Worm (Caenorhabditis elegans) whole organism, L2 larva: ENCODE measurements around the gene nhr-84.
A peak's percentile ranks its signal among the peaks of the same experiment; 100 is the strongest.

Source experiments
- C34F6.9 ChIP-seq: fragments of 150-350 bp; optimal IDR thresholded peaks from 2 replicates; lab custom pipeline; 2014; ENCODE audit warnings: missing biosample characterization, missing genetic modification characterization
- F13H6.1 ChIP-seq: sonication (generic microtip); optimal IDR thresholded peaks from 2 replicates; lab custom pipeline; 2016; ENCODE audit warnings: missing genetic modification characterization, missing compliant biosample characterization
- R02D3.7 ChIP-seq: fragments of 150-350 bp; optimal IDR thresholded peaks from 2 replicates; lab custom pipeline; 2014; ENCODE audit warnings: missing biosample characterization, missing genetic modification characterization
- ZK546.5 ChIP-seq: sonication (generic microtip); optimal IDR thresholded peaks from 2 replicates; lab custom pipeline; 2017; ENCODE audit warnings: missing biosample characterization, missing genetic modification characterization
- alr-1 ChIP-seq: fragments of 150-350 bp; optimal IDR thresholded peaks from 2 replicates; lab custom pipeline; 2014; ENCODE audit warnings: missing biosample characterization, missing genetic modification characterization
- aly-2 ChIP-seq: fragments of 150-350 bp; optimal IDR thresholded peaks from 2 replicates; lab custom pipeline; 2014; ENCODE audit warnings: missing biosample characterization, missing genetic modification characterization
- ama-1 ChIP-seq: fragments of 150-350 bp; optimal IDR thresholded peaks from 2 replicates; lab custom pipeline; 2018; ENCODE audit warnings: inconsistent platforms
- blmp-1 ChIP-seq: sonication (generic microtip); optimal IDR thresholded peaks from 2 replicates; lab custom pipeline; 2017; ENCODE audit warnings: missing genetic modification characterization, mild to moderate bottlenecking, missing compliant biosample characterization, antibody characterized with exemption, moderate library complexity; ENCODE audit not compliant: insufficient read depth
- ceh-82 ChIP-seq: fragments of 150-350 bp; optimal IDR thresholded peaks from 2 replicates; lab custom pipeline; 2014; ENCODE audit warnings: missing biosample characterization, missing genetic modification characterization
- crh-2 ChIP-seq: sonication (generic microtip); optimal IDR thresholded peaks from 2 replicates; lab custom pipeline; 2017; ENCODE audit warnings: missing biosample characterization, missing genetic modification characterization
- dmd-4 ChIP-seq: sonication (generic microtip); optimal IDR thresholded peaks from 2 replicates; lab custom pipeline; 2017; ENCODE audit warnings: missing biosample characterization, missing genetic modification characterization
- elt-1 ChIP-seq: fragments of 150-350 bp; optimal IDR thresholded peaks from 2 replicates; lab custom pipeline; 2014; ENCODE audit warnings: missing biosample characterization, missing genetic modification characterization
- elt-3 ChIP-seq: sonication (generic microtip); optimal IDR thresholded peaks from 2 replicates; lab custom pipeline; 2017; ENCODE audit warnings: missing biosample characterization, missing genetic modification characterization
- fos-1 ChIP-seq: fragments of 150-350 bp; optimal IDR thresholded peaks from 2 replicates; lab custom pipeline; 2014; ENCODE audit warnings: missing biosample characterization, missing genetic modification characterization
- gmeb-1 ChIP-seq: fragments of 150-350 bp; optimal IDR thresholded peaks from 2 replicates; lab custom pipeline; 2014; ENCODE audit warnings: missing biosample characterization, missing genetic modification characterization
- lin-11 ChIP-seq: fragments of 150-350 bp; sonication (generic microtip); optimal IDR thresholded peaks from 2 replicates; lab custom pipeline; 2014; ENCODE audit warnings: missing biosample characterization, missing genetic modification characterization, inconsistent platforms, mixed read lengths
- lin-13 ChIP-seq: fragments of 150-350 bp; optimal IDR thresholded peaks from 2 replicates; lab custom pipeline; 2014; ENCODE audit warnings: missing biosample characterization, missing genetic modification reagents, missing genetic modification characterization
- mab-5 ChIP-seq: fragments of 150-350 bp; optimal IDR thresholded peaks from 2 replicates; lab custom pipeline; 2014; ENCODE audit warnings: missing biosample characterization, missing genetic modification characterization
- mbf-1 ChIP-seq: sonication (generic microtip); optimal IDR thresholded peaks from 2 replicates; lab custom pipeline; 2017; ENCODE audit warnings: missing biosample characterization, missing genetic modification characterization
- nhr-11 ChIP-seq: fragments of 150-350 bp; optimal IDR thresholded peaks from 2 replicates; lab custom pipeline; 2014; ENCODE audit warnings: missing biosample characterization, missing genetic modification characterization
- nhr-21 ChIP-seq: fragments of 150-350 bp; optimal IDR thresholded peaks from 2 replicates; lab custom pipeline; 2014; ENCODE audit warnings: missing biosample characterization, missing genetic modification characterization
- nhr-25 ChIP-seq: fragments of 150-350 bp; sonication (generic microtip); optimal IDR thresholded peaks from 3 replicates; lab custom pipeline; 2014; ENCODE audit warnings: missing biosample characterization, missing genetic modification characterization
- nhr-77 ChIP-seq: fragments of 150-350 bp; optimal IDR thresholded peaks from 2 replicates; lab custom pipeline; 2014; ENCODE audit warnings: missing biosample characterization, missing genetic modification characterization
- sem-4 ChIP-seq: fragments of 150-350 bp; optimal IDR thresholded peaks from 2 replicates; lab custom pipeline; 2014; ENCODE audit warnings: missing biosample characterization, missing genetic modification reagents, missing genetic modification characterization
- skn-1 ChIP-seq: sonication (generic microtip); optimal IDR thresholded peaks from 2 replicates; lab custom pipeline; 2017; ENCODE audit warnings: missing biosample characterization, missing genetic modification characterization
- sma-3 ChIP-seq: sonication (generic microtip); optimal IDR thresholded peaks from 2 replicates; lab custom pipeline; 2016; ENCODE audit warnings: missing genetic modification reagents, missing genetic modification characterization, missing compliant biosample characterization
- sma-9 ChIP-seq, 2 experiments: fragments of 150-350 bp in 1 of 2; sonication (generic microtip) in 1 of 2; optimal IDR thresholded peaks; 2 replicates each; lab custom pipeline; 2014 to 2016; ENCODE audit warnings: missing genetic modification characterization in 2 of 2, mild to moderate bottlenecking in 1 of 2, missing biosample characterization in 1 of 2, missing compliant biosample characterization in 1 of 2, missing genetic modification reagents in 1 of 2, moderate library complexity in 1 of 2
- unc-39 ChIP-seq: fragments of 150-350 bp; optimal IDR thresholded peaks from 2 replicates; lab custom pipeline; 2014; ENCODE audit warnings: missing biosample characterization, missing genetic modification characterization
- zag-1 ChIP-seq: fragments of 150-350 bp; optimal IDR thresholded peaks from 2 replicates; lab custom pipeline; 2014; ENCODE audit warnings: missing biosample characterization, missing genetic modification characterization
- ztf-1 ChIP-seq: fragments of 200-800 bp; sonication (Bioruptor generic); conservative IDR thresholded peaks from 2 replicates; pipeline ENCODE4 v1.3.6; 2022; ENCODE audit warnings: missing genetic modification characterization, missing compliant biosample characterization
- ztf-4 ChIP-seq: fragments of 150-350 bp; optimal IDR thresholded peaks from 2 replicates; lab custom pipeline; 2014; ENCODE audit warnings: missing biosample characterization, missing genetic modification characterization

nhr-84 gene

DNA sequence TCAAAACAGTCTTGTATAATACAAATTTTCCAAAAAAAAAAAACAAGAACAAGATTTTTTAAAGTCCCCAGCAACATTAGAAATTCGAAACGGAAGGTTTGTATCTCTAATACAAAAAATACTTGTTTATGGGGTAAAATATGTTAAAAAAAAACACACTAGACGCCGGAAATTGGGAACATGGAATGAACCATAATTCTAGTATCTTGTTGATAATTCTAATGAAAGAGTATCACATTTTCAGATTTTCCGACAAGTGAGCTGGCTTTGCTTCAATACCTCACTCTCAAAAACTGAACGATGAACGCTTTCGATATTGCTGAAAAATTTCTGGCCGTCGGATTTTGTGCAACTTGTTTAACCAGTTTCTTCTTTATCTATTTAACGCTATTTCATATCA, 18.3 kb upstream of the nhr-84 start, which contains the start of gene str-60:
Gene str-60, plus strand, starts transcription at position 301 of the 400 bp plus-strand sequence.
- TF ChIP-seq ztf-1 (no peak), aly-2 (tag; lab: Kevin White, UChicago) (no peak), alr-1 (tag; lab: Kevin White, UChicago) (no peak), unc-39 (tag; lab: Kevin White, UChicago) (no peak), fos-1 (no peak), sma-9 (GFP tag; optimal IDR thresholded peaks at IDR 0.05; lab: Kevin White, UChicago) (no peak), sma-9 (tag; optimal IDR thresholded peaks at IDR 0.05; lab: Kevin White, UChicago) (no peak), gmeb-1 (tag; lab: Kevin White, UChicago) (no peak)

DNA sequence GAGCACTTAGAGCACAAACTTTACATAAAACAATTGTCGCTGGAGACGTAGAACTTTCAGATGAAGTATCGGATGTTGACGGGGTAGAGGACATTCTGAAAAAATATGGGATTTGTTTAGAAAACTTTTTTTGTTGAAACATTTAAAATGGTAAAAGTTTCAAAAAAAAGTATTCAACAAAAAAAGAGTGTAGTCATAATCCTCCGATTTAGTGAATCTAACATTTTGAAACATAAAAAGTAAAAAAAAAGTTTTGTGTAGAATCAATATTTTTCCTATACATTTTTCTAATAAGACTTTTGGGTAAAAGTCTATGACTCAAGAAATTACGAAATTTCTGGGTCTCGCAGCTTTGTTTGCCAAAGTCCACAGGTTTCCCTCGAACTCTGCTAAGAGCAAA, 17.3 kb upstream of the nhr-84 start, which contains the start of gene nhr-213:
Gene nhr-213, minus strand, starts transcription at position 101 of the 400 bp plus-strand sequence.
- no peak for TF ChIP-seq dmd-4 (tag; lab: Kevin White, UChicago)
- no peak for TF ChIP-seq F13H6.1
- no peak for TF ChIP-seq R02D3.7 (tag; lab: Kevin White, UChicago)
- TF ChIP-seq elt-1 (tag; lab: Kevin White, UChicago), result no peak
- no peak for TF ChIP-seq nhr-77 (tag; lab: Kevin White, UChicago)
- no peak for TF ChIP-seq skn-1 (tag; lab: Kevin White, UChicago)
- TF ChIP-seq lin-13 (GFP tag; lab: Kevin White, UChicago), result no peak
- no peak for TF ChIP-seq alr-1 (tag; lab: Kevin White, UChicago)
- no peak for TF ChIP-seq crh-2 (tag; lab: Kevin White, UChicago)
- TF ChIP-seq ztf-4 (tag; lab: Kevin White, UChicago), result no peak
- TF ChIP-seq ama-1 (lab: Kevin White, UChicago), result no peak
- TF ChIP-seq ztf-1, result no peak
- no peak for TF ChIP-seq ceh-82
- no peak for TF ChIP-seq nhr-25 (tag; lab: Kevin White, UChicago)

DNA sequence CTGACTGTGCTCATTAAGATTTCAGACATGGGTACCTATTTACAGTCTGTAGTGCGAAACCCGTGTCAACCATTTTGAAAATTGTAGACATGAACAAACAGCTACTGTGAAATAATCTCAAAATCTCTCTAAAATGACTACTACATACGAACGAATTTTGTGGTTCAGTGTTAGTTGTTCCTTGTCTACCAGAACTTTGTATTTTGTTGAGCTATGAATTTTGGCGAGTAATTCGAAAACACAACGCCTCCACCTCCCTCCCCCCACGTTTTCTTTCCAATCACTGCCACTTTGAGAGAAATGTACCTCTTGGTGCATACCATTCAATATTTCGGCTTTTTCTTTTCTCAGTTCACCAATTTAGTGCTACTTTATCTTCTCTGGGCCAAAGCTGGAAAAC, 13.3 kb upstream of the nhr-84 start, which contains the start of gene T06C12.11:
Gene T06C12.11, plus strand, starts transcription at position 301 of the 400 bp plus-strand sequence.
- TF ChIP-seq ztf-1 (no peak), mbf-1 (tag; lab: Kevin White, UChicago) (no peak), zag-1 (tag; lab: Kevin White, UChicago) (no peak), R02D3.7 (tag; lab: Kevin White, UChicago) (no peak)

DNA sequence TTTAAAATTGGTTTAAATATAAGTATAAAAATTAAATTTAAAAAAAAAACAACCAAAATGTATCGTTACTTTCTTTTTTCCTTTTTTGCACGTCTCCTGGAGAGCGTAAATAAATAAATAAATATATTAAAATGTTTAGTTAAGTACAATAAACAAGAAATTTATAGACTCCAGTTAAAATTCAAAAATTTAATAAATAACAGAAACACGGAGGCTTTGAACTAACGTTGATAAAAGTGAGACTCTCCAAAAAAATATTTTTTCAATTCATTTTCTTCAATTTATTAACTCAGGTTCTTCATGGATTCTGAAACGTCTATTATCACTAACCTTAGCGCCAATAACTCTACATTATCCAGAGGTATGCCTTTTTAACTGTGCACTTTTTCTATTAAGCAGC, 12.4 kb upstream of the nhr-84 start, which contains the start of gene T06C12.12:
Gene T06C12.12, plus strand, starts transcription at position 301 of the 400 bp plus-strand sequence.
- TF ChIP-seq mab-5 (tag; lab: Kevin White, UChicago) (no peak), nhr-21 (tag; lab: Kevin White, UChicago) (no peak), ZK546.5 (no peak), aly-2 (tag; lab: Kevin White, UChicago) (no peak), nhr-77 (tag; lab: Kevin White, UChicago) (no peak), unc-39 (tag; lab: Kevin White, UChicago) (no peak), elt-3 (no peak), sem-4 (tag; lab: Kevin White, UChicago) (no peak), dmd-4 (tag; lab: Kevin White, UChicago) (no peak), nhr-25 (tag; lab: Kevin White, UChicago) (no peak)
- TF ChIP-seq, all 48 proteins: peak for 0

DNA sequence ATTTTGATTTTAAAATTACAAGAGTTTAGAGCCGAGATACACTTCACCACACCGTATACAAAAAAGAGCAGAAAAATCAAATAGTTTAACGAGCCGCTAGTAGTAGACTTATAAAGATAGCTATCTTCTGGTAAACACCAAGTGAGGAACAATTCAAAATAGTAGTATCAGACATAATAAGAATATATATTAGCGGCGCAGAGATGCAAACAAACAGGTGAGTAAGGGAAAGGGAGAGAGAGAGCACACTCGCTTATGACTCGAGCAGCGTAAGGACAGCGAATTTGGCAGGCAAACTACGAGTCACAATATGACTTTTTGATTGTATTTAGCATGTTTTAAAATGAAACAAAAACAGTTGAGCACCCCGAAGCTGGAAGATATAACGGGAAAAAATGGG, 11.9 kb upstream of the nhr-84 start:
- TF ChIP-seq ama-1 (lab: Kevin White, UChicago), result no peak
- peak; percentile 84 for TF ChIP-seq fos-1
- peak; percentile 10 for TF ChIP-seq sma-9 (GFP tag; optimal IDR thresholded peaks at IDR 0.05; lab: Kevin White, UChicago)
- TF ChIP-seq sma-9 (tag; optimal IDR thresholded peaks at IDR 0.05; lab: Kevin White, UChicago), result no peak

DNA sequence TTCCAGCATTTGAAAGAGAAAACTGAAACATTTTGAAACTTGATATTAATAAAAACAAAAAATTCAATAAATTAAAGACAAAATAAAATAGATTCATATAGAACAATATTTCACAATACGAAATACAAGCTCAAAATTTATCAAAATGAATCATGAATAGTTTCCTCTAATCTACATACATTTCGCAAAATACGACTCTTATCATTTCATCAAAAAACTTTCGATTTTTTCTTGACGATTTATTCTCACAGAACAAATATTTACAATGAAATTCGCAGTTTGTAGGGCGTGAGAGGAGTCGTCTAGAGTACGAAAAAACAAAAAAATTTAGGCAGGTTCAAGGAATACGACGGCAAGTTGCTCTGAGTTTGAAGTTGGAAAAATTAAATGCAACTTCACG, 10.7 kb upstream of the nhr-84 start:
- TF ChIP-seq ceh-82 (no peak), fos-1 (peak; percentile 88)

DNA sequence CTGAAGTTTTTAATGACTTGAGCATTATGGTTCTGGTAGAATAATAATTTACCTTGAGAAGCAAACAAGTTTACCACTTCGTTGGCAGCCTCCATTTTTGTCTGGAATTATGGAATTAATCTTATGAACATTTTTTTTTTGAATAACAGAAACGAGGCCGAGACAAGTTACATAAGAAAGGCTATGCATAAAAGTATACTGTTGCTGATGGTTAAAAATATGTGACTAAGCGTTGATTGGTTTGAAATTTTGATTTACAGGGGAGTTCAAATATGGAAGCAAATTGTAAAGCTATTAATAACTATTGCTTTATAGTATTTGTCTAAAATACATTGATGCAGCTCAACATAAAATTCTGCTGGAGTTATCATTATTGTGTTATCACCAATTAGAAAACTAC, 9.3 kb upstream of the nhr-84 start, which contains the start of gene cgt-1:
Gene cgt-1, minus strand, starts transcription at position 101 of the 400 bp plus-strand sequence.
- no peak for TF ChIP-seq F13H6.1
- no peak for TF ChIP-seq nhr-11 (tag; lab: Kevin White, UChicago)
- TF ChIP-seq crh-2 (tag; lab: Kevin White, UChicago), result no peak
- no peak for TF ChIP-seq fos-1
- TF ChIP-seq lin-13 (GFP tag; lab: Kevin White, UChicago), result no peak
- TF ChIP-seq lin-11 (tag; lab: Kevin White, UChicago), result no peak
- TF ChIP-seq sma-3, result no peak
- no peak for TF ChIP-seq blmp-1
- TF ChIP-seq C34F6.9 (tag; lab: Kevin White, UChicago), result no peak
